Fruit fly (Drosophila melanogaster) whole organism, embryonic: ENCODE results near the gene Sf3b3.

Source experiments
- Ada2b ChIP-seq: fragments of 200-800 bp; sonication (Bioruptor generic); IDR thresholded peaks from 2 replicates; pipeline ENCODE4 v1.3.6; 2022; ENCODE audit warnings: missing biosample characterization, missing genetic modification characterization
- CG10274 ChIP-seq: fragments of 200-800 bp; sonication (Bioruptor generic); optimal IDR thresholded peaks from 3 replicates; lab custom pipeline; 2017; ENCODE audit warnings: missing biosample characterization, mild to moderate bottlenecking, missing genetic modification characterization
- CG11723 ChIP-seq: fragments of 200-800 bp; sonication (Bioruptor generic); optimal IDR thresholded peaks from 2 replicates; lab custom pipeline; 2017; ENCODE audit warnings: missing biosample characterization, mild to moderate bottlenecking, missing genetic modification characterization
- CG12659 ChIP-seq: fragments of 200-800 bp; sonication (Bioruptor generic); optimal IDR thresholded peaks from 3 replicates; lab custom pipeline; 2017; ENCODE audit warnings: mild to moderate bottlenecking, missing biosample characterization, missing genetic modification reagents, missing genetic modification characterization
- CG13775 ChIP-seq: fragments of 200-800 bp; sonication (Bioruptor generic); optimal IDR thresholded peaks from 3 replicates; lab custom pipeline; 2017; ENCODE audit warnings: missing biosample characterization, mild to moderate bottlenecking, missing genetic modification characterization
- CG1602 ChIP-seq: fragments of 200-800 bp; sonication (Bioruptor generic); optimal IDR thresholded peaks from 3 replicates; lab custom pipeline; 2016; ENCODE audit warnings: missing biosample characterization, missing genetic modification characterization
- CG1603 ChIP-seq: fragments of 200-800 bp; sonication (Bioruptor generic); optimal IDR thresholded peaks from 2 replicates; lab custom pipeline; 2019; ENCODE audit warnings: missing biosample characterization, mild to moderate bottlenecking, missing genetic modification characterization, moderate library complexity
- CG17359 ChIP-seq: fragments of 200-800 bp; sonication (Bioruptor generic); optimal IDR thresholded peaks from 3 replicates; lab custom pipeline; 2018; ENCODE audit warnings: missing biosample characterization, mild to moderate bottlenecking, missing genetic modification characterization, moderate library complexity
- CG17568 ChIP-seq: fragments of 200-800 bp; sonication (Bioruptor generic); optimal IDR thresholded peaks from 2 replicates; lab custom pipeline; 2018; ENCODE audit warnings: missing biosample characterization, mild to moderate bottlenecking, missing genetic modification characterization, moderate library complexity
- CG17829 ChIP-seq: fragments of 200-800 bp; optimal IDR thresholded peaks from 2 replicates; lab custom pipeline; 2019; ENCODE audit warnings: missing biosample characterization, mild to moderate bottlenecking, missing genetic modification characterization, moderate library complexity
- CG18011 ChIP-seq: fragments of 200-800 bp; sonication (Bioruptor generic); optimal IDR thresholded peaks from 2 replicates; lab custom pipeline; 2017; ENCODE audit warnings: missing biosample characterization, missing genetic modification characterization, mild to moderate bottlenecking, moderate library complexity, missing genotype
- CG18262 ChIP-seq: fragments of 200-800 bp; optimal IDR thresholded peaks from 3 replicates; lab custom pipeline; 2019; ENCODE audit warnings: missing biosample characterization, mild to moderate bottlenecking, missing genetic modification characterization, moderate library complexity
- CG1832 ChIP-seq: fragments of 200-800 bp; sonication (Bioruptor generic); optimal IDR thresholded peaks from 2 replicates; lab custom pipeline; 2017; ENCODE audit warnings: missing biosample characterization, mild to moderate bottlenecking, missing genetic modification characterization, inconsistent platforms
- CG18619 ChIP-seq: fragments of 200-800 bp; sonication (Bioruptor generic); optimal IDR thresholded peaks from 3 replicates; lab custom pipeline; 2017; ENCODE audit warnings: missing biosample characterization, mild to moderate bottlenecking, missing genetic modification characterization
- CG18764 ChIP-seq: fragments of 200-800 bp; sonication (Bioruptor generic); optimal IDR thresholded peaks from 3 replicates; lab custom pipeline; 2016; ENCODE audit warnings: missing biosample characterization, missing genetic modification characterization
- CG31441 ChIP-seq: fragments of 200-800 bp; sonication (Bioruptor generic); IDR thresholded peaks from 2 replicates; pipeline ENCODE4 v1.3.6; 2022; ENCODE audit warnings: missing biosample characterization, missing genetic modification characterization
- CG32767 ChIP-seq: fragments of 200-800 bp; sonication (Bioruptor generic); IDR thresholded peaks from 2 replicates; pipeline ENCODE4 v1.3.6; 2022; ENCODE audit warnings: missing biosample characterization, missing genetic modification characterization
- CG33557 ChIP-seq: fragments of 200-800 bp; sonication (Bioruptor generic); optimal IDR thresholded peaks from 2 replicates; lab custom pipeline; 2019; ENCODE audit warnings: missing biosample characterization, mild to moderate bottlenecking, missing genetic modification characterization, moderate library complexity
- CG34376 ChIP-seq: fragments of 200-800 bp; sonication (Bioruptor generic); optimal IDR thresholded peaks from 2 replicates; lab custom pipeline; 2018; ENCODE audit warnings: missing biosample characterization, mild to moderate bottlenecking, missing genetic modification characterization
- CG4328 ChIP-seq: fragments of 200-800 bp; sonication (Bioruptor generic); optimal IDR thresholded peaks from 3 replicates; lab custom pipeline; 2017; ENCODE audit warnings: missing biosample characterization, missing genetic modification reagents, missing genetic modification characterization
- CG6689 ChIP-seq: fragments of 200-800 bp; sonication (Bioruptor generic); IDR thresholded peaks from 2 replicates; pipeline ENCODE4 v1.3.6; 2022; ENCODE audit warnings: missing biosample characterization, missing genetic modification characterization
- CG7357 ChIP-seq: fragments of 200-800 bp; sonication (Bioruptor generic); IDR thresholded peaks from 3 replicates; pipeline ENCODE4 v1.3.6; 2022; ENCODE audit warnings: missing biosample characterization, missing genetic modification characterization
- CG9215 ChIP-seq: fragments of 200-800 bp; sonication (Bioruptor generic); IDR thresholded peaks from 2 replicates; pipeline ENCODE4 v1.3.6; 2022; ENCODE audit warnings: missing biosample characterization, missing genetic modification characterization
- Dip3 ChIP-seq: fragments of 200-800 bp; sonication (Bioruptor generic); optimal IDR thresholded peaks from 3 replicates; lab custom pipeline; 2016; ENCODE audit warnings: missing biosample characterization, missing genetic modification characterization
- Ets65A ChIP-seq: fragments of 200-800 bp; sonication (Bioruptor generic); peaks from one replicate; lab custom pipeline; 2016; ENCODE audit warnings: missing biosample characterization, missing genetic modification characterization
- Gsc ChIP-seq: fragments of 200-800 bp; sonication (Bioruptor generic); IDR thresholded peaks from 2 replicates; pipeline ENCODE4 v1.3.6; 2022; ENCODE audit warnings: missing biosample characterization, missing genetic modification characterization
- HLH4C ChIP-seq: fragments of 200-800 bp; sonication (Bioruptor generic); IDR thresholded peaks from 3 replicates; pipeline ENCODE4 v1.3.6; 2022; ENCODE audit warnings: missing biosample characterization, missing genetic modification characterization; ENCODE audit not compliant: partially characterized antibody
- Hr78 ChIP-seq, 2 experiments: fragments of 200-800 bp in 1 of 2; fragments of >200 bp in 1 of 2; sonication (Bioruptor generic) in 1 of 2; optimal IDR thresholded peaks; 2 replicates each; lab custom pipeline; 2017 to 2019; ENCODE audit warnings: missing biosample characterization in 2 of 2, missing genetic modification characterization in 2 of 2, mild to moderate bottlenecking in 1 of 2, moderate library complexity in 1 of 2
- Meics ChIP-seq: fragments of 200-800 bp; sonication (Bioruptor generic); optimal IDR thresholded peaks from 2 replicates; lab custom pipeline; 2017; ENCODE audit warnings: missing biosample characterization, mild to moderate bottlenecking, missing genetic modification characterization
- Nf-YB ChIP-seq: fragments of 200-800 bp; sonication (Bioruptor generic); optimal IDR thresholded peaks from 3 replicates; lab custom pipeline; 2019; ENCODE audit warnings: missing biosample characterization, mild to moderate bottlenecking, missing genetic modification characterization, moderate library complexity
- Nf-YC ChIP-seq: fragments of 200-800 bp; optimal IDR thresholded peaks from 3 replicates; lab custom pipeline; 2019; ENCODE audit warnings: missing biosample characterization, mild to moderate bottlenecking, missing genetic modification characterization, moderate library complexity
- Taf1 ChIP-seq: fragments of 200-800 bp; sonication (Bioruptor generic); IDR thresholded peaks from 2 replicates; pipeline ENCODE4 v1.3.6; 2022; ENCODE audit warnings: missing biosample characterization, missing genetic modification characterization
- Tbp ChIP-seq: fragments of >200 bp; optimal IDR thresholded peaks from 2 replicates; lab custom pipeline; 2018; ENCODE audit warnings: missing biosample characterization, missing genetic modification characterization
- btn ChIP-seq: fragments of 200-800 bp; sonication (Bioruptor generic); optimal IDR thresholded peaks from 2 replicates; lab custom pipeline; 2016; ENCODE audit warnings: missing biosample characterization, missing genetic modification characterization
- fru ChIP-seq: fragments of >200 bp; optimal IDR thresholded peaks from 2 replicates; lab custom pipeline; 2017
- gfzf ChIP-seq: fragments of 200-800 bp; sonication (Bioruptor generic); optimal IDR thresholded peaks from 2 replicates; lab custom pipeline; 2016; ENCODE audit warnings: missing biosample characterization, mild to moderate bottlenecking, missing genetic modification characterization, moderate library complexity
- gro ChIP-seq: fragments of 200-800 bp; sonication (Bioruptor generic); optimal IDR thresholded peaks from 2 replicates; lab custom pipeline; 2016; ENCODE audit warnings: missing biosample characterization, missing genetic modification characterization
- hbn ChIP-seq: fragments of 200-800 bp; sonication (Bioruptor generic); IDR thresholded peaks from 2 replicates; pipeline ENCODE4 v1.3.6; 2022; ENCODE audit warnings: missing biosample characterization, missing genetic modification characterization; ENCODE audit not compliant: partially characterized antibody
- jigr1 ChIP-seq: fragments of 200-800 bp; sonication (Bioruptor generic); IDR thresholded peaks from 3 replicates; pipeline ENCODE4 v1.3.6; 2022; ENCODE audit warnings: missing biosample characterization, missing genetic modification characterization
- lbe ChIP-seq: fragments of 200-800 bp; sonication (Bioruptor generic); optimal IDR thresholded peaks from 2 replicates; lab custom pipeline; 2016; ENCODE audit warnings: missing biosample characterization, mild to moderate bottlenecking, missing genetic modification characterization
- onecut ChIP-seq: fragments of 200-800 bp; sonication (Bioruptor generic); IDR thresholded peaks from 2 replicates; pipeline ENCODE4 v1.3.6; 2022; ENCODE audit warnings: missing biosample characterization, missing genetic modification characterization
- p53 ChIP-seq: fragments of 200-800 bp; sonication (Bioruptor generic); optimal IDR thresholded peaks from 2 replicates; lab custom pipeline; 2016; ENCODE audit warnings: missing biosample characterization, missing genetic modification characterization
- rib ChIP-seq: fragments of 200-800 bp; sonication (Bioruptor generic); IDR thresholded peaks from 2 replicates; pipeline ENCODE4 v1.3.6; 2022; ENCODE audit warnings: missing biosample characterization, missing genetic modification characterization
- sens ChIP-seq: fragments of 200-800 bp; sonication (Bioruptor generic); peaks from one replicate; lab custom pipeline; 2016; ENCODE audit warnings: missing biosample characterization, missing genetic modification characterization
- sisA ChIP-seq: fragments of 200-800 bp; sonication (Bioruptor generic); IDR thresholded peaks from 2 replicates; pipeline ENCODE4 v1.3.6; 2022; ENCODE audit warnings: missing biosample characterization, missing genetic modification characterization
- ssp ChIP-seq: fragments of 200-800 bp; sonication (Bioruptor generic); IDR thresholded peaks from 2 replicates; pipeline ENCODE4 v1.3.6; 2022; ENCODE audit warnings: missing biosample characterization, missing genetic modification characterization
- tin ChIP-seq: fragments of 200-800 bp; sonication (Bioruptor generic); optimal IDR thresholded peaks from 3 replicates; lab custom pipeline; 2016; ENCODE audit warnings: missing biosample characterization, missing genetic modification characterization
- ttk ChIP-seq: fragments of 200-800 bp; sonication (Bioruptor generic); IDR thresholded peaks from 2 replicates; pipeline ENCODE4 v2.1.2; 2022; ENCODE audit warnings: missing biosample characterization, missing genetic modification characterization
- usp ChIP-seq: fragments of >200 bp; optimal IDR thresholded peaks from 2 replicates; lab custom pipeline; 2017; ENCODE audit warnings: missing biosample characterization, missing genetic modification characterization

Sf3b3 gene

dm6 chr3L:832897-833857 is at the start of gene Sf3b3 (continued):
- no peak for TF ChIP-seq CG17568
- no peak for TF ChIP-seq Gsc (GFP tag; lab: Robert Waterston, UW)
- TF ChIP-seq Meics (GFP tag; lab: Kevin White, UChicago) = peak; percentile 1
- TF ChIP-seq CG33557 (GFP tag; lab: Kevin White, UChicago) = no peak
- peak; percentile 14 for TF ChIP-seq CG12659 (GFP tag; lab: Kevin White, UChicago)
- TF ChIP-seq btn = no peak
- no peak for TF ChIP-seq CG32767
- TF ChIP-seq Nf-YC = no peak
- no peak for TF ChIP-seq Tbp (GFP tag; lab: Kevin White, UChicago)
- peak; percentile 22; the same call in 1 of the 3 replicates for TF ChIP-seq CG7357 (GFP tag; lab: Robert Waterston, UW)
- no peak for TF ChIP-seq CG1602 (GFP tag; lab: Kevin White, UChicago)
- TF ChIP-seq Dip3 (GFP tag; lab: Kevin White, UChicago) = no peak
- TF ChIP-seq CG1832 = no peak
- TF ChIP-seq lbe (GFP tag; lab: Kevin White, UChicago) = no peak
- TF ChIP-seq HLH4C (GFP tag; lab: Robert Waterston, UW) = peak; percentile 48; the same call in 2 of the 3 replicates
- no peak for TF ChIP-seq Nf-YB (GFP tag; lab: Kevin White, UChicago)
- no peak for TF ChIP-seq Taf1
- no peak for TF ChIP-seq CG17359 (tag; lab: Kevin White, UChicago)
- TF ChIP-seq onecut = no peak
- no peak for TF ChIP-seq Hr78 (GFP tag; optimal IDR thresholded peaks at IDR 0.05; lab: Kevin White, UChicago)
- TF ChIP-seq Ada2b (GFP tag; lab: Robert Waterston, UW) = peak; percentile 32; the same call in 1 of the 2 replicates
- no peak for TF ChIP-seq CG10274
- peak; percentile 31; the same call in 1 of the 3 replicates for TF ChIP-seq jigr1 (GFP tag; lab: Robert Waterston, UW)
- TF ChIP-seq CG1603 (tag; lab: Kevin White, UChicago) = peak; percentile 10
- no peak for TF ChIP-seq gfzf (GFP tag; lab: Kevin White, UChicago)
- TF ChIP-seq CG18764 (GFP tag; lab: Kevin White, UChicago) = no peak
- TF ChIP-seq rib (GFP tag; lab: Robert Waterston, UW) = no peak; the same call in 1 of the 2 replicates
- TF ChIP-seq fru (lab: Kevin White, UChicago) = no peak
- TF ChIP-seq CG17829 (tag; lab: Kevin White, UChicago) = peak; percentile 42
- peak; percentile 19; the same call in 1 of the 2 replicates for TF ChIP-seq CG31441 (GFP tag; lab: Robert Waterston, UW)
- TF ChIP-seq CG18262 = peak; percentile 12
- TF ChIP-seq CG9215 (GFP tag; lab: Robert Waterston, UW) = no peak; the same call in 1 of the 2 replicates
- TF ChIP-seq CG13775 (GFP tag; lab: Kevin White, UChicago) = no peak
- no peak for TF ChIP-seq ttk (GFP tag; lab: Robert Waterston, UW)
- no peak for TF ChIP-seq sisA (GFP tag; lab: Robert Waterston, UW)
- TF ChIP-seq CG18011 (GFP tag; lab: Kevin White, UChicago) = no peak
- no peak for TF ChIP-seq p53 (GFP tag; lab: Kevin White, UChicago)
- TF ChIP-seq CG34376 = peak; percentile 34
- TF ChIP-seq CG6689 = no peak
- TF ChIP-seq CG11723 (GFP tag; lab: Kevin White, UChicago) = no peak
- peak; percentile 78 for TF ChIP-seq ssp
- no peak for TF ChIP-seq CG18619 (GFP tag; lab: Kevin White, UChicago)
- peak; percentile 91 for TF ChIP-seq sens (GFP tag; lab: Kevin White, UChicago)
- no peak for TF ChIP-seq gro
- TF ChIP-seq Ets65A (GFP tag; lab: Kevin White, UChicago) = peak; percentile 64
- no peak for TF ChIP-seq tin (GFP tag; lab: Kevin White, UChicago)
- peak; percentile 25; the same call in 1 of the 2 replicates for TF ChIP-seq hbn (GFP tag; lab: Robert Waterston, UW)
- TF ChIP-seq CG4328 = no peak
- no peak for TF ChIP-seq usp (GFP tag; lab: Kevin White, UChicago)
